Worm (Caenorhabditis elegans): ENCODE results near the gene Y43F8B.17.

- no peak for TF ChIP-seq med-1 (GFP tag; optimal IDR thresholded peaks at IDR 0.05; ENCODE audit: insufficient read depth)
- no peak for TF ChIP-seq cog-1 (tag; optimal IDR thresholded peaks at IDR 0.05)
- no peak for TF ChIP-seq ref-1 (GFP tag; conservative IDR thresholded peaks at IDR 0.05)
- no peak for TF ChIP-seq ztf-29 (GFP tag; IDR thresholded peaks at IDR 0.05)
These were observed 29.0 kb downstream of the Y43F8B.17 start, which contains the start of gene phy-4 for ce11 chrV:19513552-19513951.

Data from whole organism, midembryonic.